Fruit fly (Drosophila melanogaster): ENCODE data around the gene myd.

myd gene

DNA sequence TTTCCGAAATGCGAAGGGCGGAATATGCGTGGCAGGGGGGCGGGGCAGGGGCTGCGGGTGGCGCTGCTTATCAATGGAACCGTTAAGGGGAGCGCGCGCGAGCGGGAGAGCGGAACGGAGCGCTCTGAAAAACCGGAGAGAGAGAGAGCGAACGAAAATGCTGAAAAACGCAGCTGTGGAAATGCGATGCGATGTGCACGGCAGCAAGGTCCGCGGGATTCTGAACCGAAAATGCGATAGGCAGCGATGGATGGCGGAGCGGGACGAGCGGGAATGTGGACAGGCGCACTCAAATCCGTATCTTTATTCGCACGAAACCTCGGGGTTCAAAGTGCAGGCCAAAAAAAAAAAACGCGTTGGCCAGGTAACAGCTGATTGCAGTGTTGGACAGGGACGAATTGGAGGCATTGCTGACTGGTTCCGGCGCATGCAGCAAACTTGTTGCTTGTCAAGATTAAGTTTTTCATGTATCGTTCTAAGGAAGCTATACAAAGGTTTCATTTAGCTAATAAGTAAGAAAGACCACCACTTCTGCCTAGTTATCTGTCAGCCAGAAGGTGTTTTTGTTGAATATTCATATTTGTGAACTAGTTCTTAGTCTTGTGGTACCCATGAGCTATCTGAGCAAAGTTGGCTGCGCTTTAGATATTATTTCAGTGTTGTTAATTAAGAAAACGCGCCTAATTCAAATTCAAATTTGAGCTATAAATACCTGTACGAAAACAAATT is 32.8 kb upstream of the myd start, which contains the start of gene Ppcs (continued):
- TF ChIP-seq CG10631 (GFP tag; optimal IDR thresholded peaks at IDR 0.05) (peak; percentile 65), Hr38 (GFP tag; optimal IDR thresholded peaks at IDR 0.05) (no peak), achi (GFP tag; optimal IDR thresholded peaks at IDR 0.05) (peak; percentile 76), dac (GFP tag; optimal IDR thresholded peaks at IDR 0.05) (peak; percentile 29), fkh (GFP tag; optimal IDR thresholded peaks at IDR 0.05) (peak; percentile 51), cyc (GFP tag; optimal IDR thresholded peaks at IDR 0.05) (peak; percentile 57), CG11902 (GFP tag; optimal IDR thresholded peaks at IDR 0.05) (no peak), Lpt (GFP tag; optimal IDR thresholded peaks at IDR 0.05) (peak; percentile 57), CG8632 (GFP tag; optimal IDR thresholded peaks at IDR 0.05) (peak; percentile 46), CG6792 (GFP tag; optimal IDR thresholded peaks at IDR 0.05) (no peak), Gug (GFP tag; IDR thresholded peaks at IDR 0.05) (0 out of 2 replicates have a peak, but pooled peaks have one; percentile 17), ss (GFP tag; optimal IDR thresholded peaks at IDR 0.05) (peak; percentile 94 to 95), fd59A (GFP tag; optimal IDR thresholded peaks at IDR 0.05) (peak; percentile 53), Met (GFP tag; optimal IDR thresholded peaks at IDR 0.05) (peak; percentile 60), Sox102F (GFP tag; optimal IDR thresholded peaks at IDR 0.05) (peak; percentile 56), topi (GFP tag; optimal IDR thresholded peaks at IDR 0.05) (peak; percentile 73), CG31627 (GFP tag; optimal IDR thresholded peaks at IDR 0.05) (peak; percentile 63), pdm3 (GFP tag; optimal IDR thresholded peaks at IDR 0.05) (peak; percentile 65), svp (GFP tag) (peak; percentile 99), CG32006 (GFP tag; optimal IDR thresholded peaks at IDR 0.05) (peak; percentile 62), Eip93F (GFP tag; optimal IDR thresholded peaks at IDR 0.05) (peak; percentile 56), Hr4 (GFP tag; optimal IDR thresholded peaks at IDR 0.05) (peak; percentile 44), net (GFP tag; optimal IDR thresholded peaks at IDR 0.05) (peak; percentile 90), CG6163 (GFP tag; IDR thresholded peaks at IDR 0.05) (peak; percentile 63; the same call in 2 of the 3 replicates), CG6808 (GFP tag; optimal IDR thresholded peaks at IDR 0.05) (peak; percentile 99), CG4318 (GFP tag; optimal IDR thresholded peaks at IDR 0.05) (no peak), CG3919 (GFP tag; optimal IDR thresholded peaks at IDR 0.05) (peak; percentile 84), CG34406 (GFP tag; optimal IDR thresholded peaks at IDR 0.05) (peak; percentile 40), CG11762 (GFP tag; optimal IDR thresholded peaks at IDR 0.05; ENCODE audit: insufficient read depth) (peak; percentile 66)

DNA sequence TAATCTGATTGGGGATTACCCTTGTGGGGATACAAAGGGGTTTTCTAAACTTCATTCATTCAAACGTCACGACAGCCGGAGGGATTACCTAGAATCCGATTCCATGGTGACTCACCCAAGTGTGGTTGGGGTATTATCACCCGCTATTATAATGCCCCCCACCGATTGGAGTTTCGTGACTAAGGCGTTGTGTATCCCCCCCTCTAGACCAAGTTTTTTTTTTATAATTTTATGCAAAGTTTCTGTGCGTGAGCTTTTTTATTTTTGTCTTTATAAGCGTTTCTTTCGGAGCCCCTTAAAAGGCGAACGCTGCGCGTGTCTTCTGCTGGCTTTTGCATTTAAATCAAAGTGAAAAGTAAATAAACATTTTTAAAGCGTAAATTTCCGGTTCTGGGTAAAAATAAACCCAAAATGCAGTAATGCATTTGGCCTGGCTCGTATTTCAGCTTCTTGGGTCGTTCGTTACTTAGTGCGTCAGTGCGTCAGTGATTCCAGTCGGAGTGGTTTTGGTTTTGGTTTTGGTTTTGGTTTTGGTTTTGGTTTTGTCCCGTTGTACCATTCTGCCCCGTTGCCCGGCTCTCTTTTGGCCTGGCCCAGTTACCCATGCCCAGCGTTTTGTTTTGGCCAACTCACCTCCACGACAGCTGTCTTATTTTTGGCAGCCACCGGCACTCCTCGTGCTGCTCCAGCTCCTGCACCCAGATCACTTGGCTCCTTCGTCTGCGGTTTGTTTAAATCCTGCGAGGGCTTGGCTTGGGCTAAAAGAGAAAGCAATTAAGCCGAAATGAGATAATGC is 29.4 kb upstream of the myd start:
- TF ChIP-seq ss (GFP tag; optimal IDR thresholded peaks at IDR 0.05) (peak in 1 of 2 experiments; percentile 31), Eip78C (GFP tag) (peak; percentile 58), CG6854 (GFP tag; optimal IDR thresholded peaks at IDR 0.05) (peak; percentile 78), Blimp-1 (GFP tag; optimal IDR thresholded peaks at IDR 0.05) (peak; percentile 63), achi (GFP tag; optimal IDR thresholded peaks at IDR 0.05) (no peak), CG11902 (GFP tag; optimal IDR thresholded peaks at IDR 0.05) (no peak)

DNA sequence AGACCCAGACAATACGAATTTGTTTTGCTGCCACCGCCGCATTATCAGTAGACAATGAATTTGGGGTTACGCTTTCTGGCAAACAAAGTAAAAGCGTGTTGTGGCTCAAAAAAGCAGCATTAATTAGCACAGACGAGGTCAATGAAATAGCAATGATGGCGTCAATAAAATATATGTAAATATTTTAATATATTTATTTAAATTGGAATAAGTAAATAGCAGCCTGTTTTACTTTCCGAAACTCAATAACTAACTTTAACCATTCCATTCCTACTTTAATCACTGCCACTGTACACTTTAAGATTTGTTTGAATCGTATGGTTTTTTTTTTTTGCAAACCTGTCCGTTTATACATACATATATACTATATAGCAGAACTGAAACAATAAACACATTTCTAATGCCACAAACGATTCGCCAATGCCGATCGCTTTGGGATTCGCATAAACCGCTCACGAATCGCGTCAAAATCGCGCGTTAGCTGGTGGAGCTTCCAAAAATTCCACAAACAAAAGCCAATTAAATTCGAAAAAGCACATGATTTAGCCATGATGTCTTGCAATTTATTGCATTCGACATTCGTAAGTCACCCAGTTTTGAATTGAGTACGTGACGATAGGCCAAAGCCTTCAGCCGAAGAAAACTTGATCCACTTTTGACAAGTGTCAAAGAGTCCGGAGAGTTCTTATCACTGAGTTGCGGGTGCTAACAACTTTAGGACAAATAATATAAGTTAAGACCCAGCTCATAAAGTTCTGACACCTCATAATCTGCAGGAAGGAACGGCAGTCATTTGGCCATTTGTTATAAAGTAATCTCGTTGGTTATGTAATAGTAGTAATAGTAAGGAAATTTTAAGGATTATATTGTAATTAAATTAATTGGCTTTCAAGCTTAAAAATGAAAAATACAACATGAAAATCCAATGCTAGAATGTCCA is 28.3 kb upstream of the myd start:
- TF ChIP-seq Ets21C (GFP tag; optimal IDR thresholded peaks at IDR 0.05) (no peak), CG8119 (GFP tag; IDR thresholded peaks at IDR 0.05) (peak; percentile 44; the same call in 2 of the 3 replicates), OdsH (GFP tag; optimal IDR thresholded peaks at IDR 0.05) (peak; percentile 14), CG32006 (GFP tag; optimal IDR thresholded peaks at IDR 0.05) (peak; percentile 30), CG8632 (GFP tag; optimal IDR thresholded peaks at IDR 0.05) (peak; percentile 6), Met (GFP tag; optimal IDR thresholded peaks at IDR 0.05) (peak; percentile 8), CG10631 (GFP tag; optimal IDR thresholded peaks at IDR 0.05) (peak; percentile 16), spab (GFP tag; optimal IDR thresholded peaks at IDR 0.05) (no peak), CG11294 (GFP tag; IDR thresholded peaks at IDR 0.05) (0 out of 2 replicates have a peak, but pooled peaks have one; percentile 14), CG3032 (tag; optimal IDR thresholded peaks at IDR 0.05) (no peak), Smox (GFP tag; optimal IDR thresholded peaks at IDR 0.05) (peak; percentile 7), achi (GFP tag; optimal IDR thresholded peaks at IDR 0.05) (peak; percentile 34), acj6 (GFP tag; optimal IDR thresholded peaks at IDR 0.05) (no peak), svp (GFP tag) (peak; percentile 82), net (GFP tag; optimal IDR thresholded peaks at IDR 0.05) (peak; percentile 18), Eip75B (GFP tag; optimal IDR thresholded peaks at IDR 0.05) (no peak), Eip78C (GFP tag) (peak; percentile 45), CG15336 (GFP tag; IDR thresholded peaks at IDR 0.05) (peak; percentile 52), fkh (GFP tag; optimal IDR thresholded peaks at IDR 0.05) (peak; percentile 15), eg (GFP tag; IDR thresholded peaks at IDR 0.05) (peak; percentile 70)
